ENCODE assay signal across 2 fruit fly cellular contexts in the genomic region with DNA sequence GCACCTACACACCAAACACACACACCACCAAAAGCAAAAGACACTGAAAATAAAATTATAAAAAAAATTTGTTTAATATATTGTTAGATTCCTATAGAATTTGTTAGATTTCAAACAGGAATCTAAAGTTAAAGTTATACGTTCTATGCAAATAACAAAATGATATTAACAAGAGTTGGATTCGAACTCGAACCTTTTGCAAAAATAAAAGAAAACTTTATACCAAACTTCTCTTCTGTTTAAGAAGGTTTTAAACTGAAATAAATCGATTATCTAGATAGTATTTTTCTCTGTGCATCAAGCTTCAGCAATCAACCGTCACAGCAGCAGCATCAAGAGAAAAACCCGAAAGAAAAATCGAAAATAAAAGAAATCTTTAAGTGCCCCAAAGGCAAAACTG.
TF ChIP-seq lines count a peak whose summit lies in the region.

No protein-coding gene starts in this region.

TF ChIP-seq in whole organism, embryonic, 481 proteins besides CTCF, POLR2A, EP300 and RAD21 (continued from another document and continues in another):
- TF ChIP-seq CG1024 (GFP tag; IDR thresholded peaks at IDR 0.05; lab: Robert Waterston, UW) (no peak), Six4 (GFP tag; optimal IDR thresholded peaks at IDR 0.05; lab: Kevin White, UChicago) (peak; percentile 6), CoRest (tag; optimal IDR thresholded peaks at IDR 0.05; lab: Kevin White, UChicago) (peak; percentile 46), CG15269 (tag; optimal IDR thresholded peaks at IDR 0.05; lab: Kevin White, UChicago) (peak; percentile 23), CG4424 (GFP tag; optimal IDR thresholded peaks at IDR 0.05; lab: Kevin White, UChicago) (peak; percentile 30), Asciz (GFP tag; optimal IDR thresholded peaks at IDR 0.05; lab: Kevin White, UChicago) (peak; percentile 49), D (optimal IDR thresholded peaks at IDR 0.05; lab: Kevin White, UChicago) (no peak), D (GFP tag; optimal IDR thresholded peaks at IDR 0.05; lab: Kevin White, UChicago) (peak; percentile 23), nmo (GFP tag; optimal IDR thresholded peaks at IDR 0.05; lab: Kevin White, UChicago) (peak; percentile 50), ash1 (GFP tag; optimal IDR thresholded peaks at IDR 0.05; lab: Kevin White, UChicago) (no peak), Med (GFP tag; lab: Kevin White, UChicago) (peak; percentile 4), Awh (GFP tag; IDR thresholded peaks at IDR 0.05; lab: Robert Waterston, UW) (no peak), Sox102F (GFP tag; optimal IDR thresholded peaks at IDR 0.05; lab: Kevin White, UChicago) (peak; percentile 72), CG11504 (tag; optimal IDR thresholded peaks at IDR 0.05; lab: Kevin White, UChicago) (peak; percentile 73), sc (optimal IDR thresholded peaks at IDR 0.05; lab: Kevin White, UChicago) (no peak), sc (GFP tag; optimal IDR thresholded peaks at IDR 0.05; lab: Kevin White, UChicago) (peak; percentile 20), CG14710 (tag; optimal IDR thresholded peaks at IDR 0.05; lab: Kevin White, UChicago) (peak; percentile 42), dmrt99B (tag; optimal IDR thresholded peaks at IDR 0.05; lab: Kevin White, UChicago) (peak; percentile 70), PHDP (tag; optimal IDR thresholded peaks at IDR 0.05; lab: Kevin White, UChicago) (peak; percentile 14), psq (GFP tag; optimal IDR thresholded peaks at IDR 0.05; lab: Kevin White, UChicago) (no peak), Dll (GFP tag; IDR thresholded peaks at IDR 0.05; lab: Robert Waterston, UW; ENCODE audit: partially characterized antibody) (no peak), CG34376 (GFP tag; optimal IDR thresholded peaks at IDR 0.05; lab: Kevin White, UChicago) (no peak), lola (GFP tag; optimal IDR thresholded peaks at IDR 0.05; lab: Kevin White, UChicago) (peak in 1 of 3 experiments; percentile 16), CG12391 (tag; optimal IDR thresholded peaks at IDR 0.05; lab: Kevin White, UChicago) (peak; percentile 50), CG16863 (GFP tag; optimal IDR thresholded peaks at IDR 0.05; lab: Kevin White, UChicago) (peak; percentile 5), dati (GFP tag; IDR thresholded peaks at IDR 0.05; lab: Robert Waterston, UW) (no peak), CG9797 (GFP tag; optimal IDR thresholded peaks at IDR 0.05; lab: Kevin White, UChicago) (no peak), Ptx1 (GFP tag; IDR thresholded peaks at IDR 0.05; lab: Robert Waterston, UW) (0 out of 2 replicates have a peak, but pooled peaks have one; percentile 28), CG10366 (GFP tag; IDR thresholded peaks at IDR 0.05; lab: Robert Waterston, UW) (no peak), Xbp1 (GFP tag; optimal IDR thresholded peaks at IDR 0.05; lab: Kevin White, UChicago) (peak; percentile 5), Abd-B (GFP tag; optimal IDR thresholded peaks at IDR 0.05; lab: Kevin White, UChicago) (peak; percentile 8), sens (GFP tag; lab: Kevin White, UChicago) (peak; percentile 83), CG13775 (GFP tag; optimal IDR thresholded peaks at IDR 0.05; lab: Kevin White, UChicago) (peak; percentile 13), Fer1 (GFP tag; optimal IDR thresholded peaks at IDR 0.05; lab: Kevin White, UChicago) (peak; percentile 29), trem (tag; optimal IDR thresholded peaks at IDR 0.05; lab: Kevin White, UChicago) (peak; percentile 9), nerfin-1 (tag; optimal IDR thresholded peaks at IDR 0.05; lab: Kevin White, UChicago) (peak; percentile 6), CG10979 (tag; optimal IDR thresholded peaks at IDR 0.05; lab: Kevin White, UChicago) (peak; percentile 59), Sox100B (GFP tag; optimal IDR thresholded peaks at IDR 0.05; lab: Kevin White, UChicago) (peak; percentile 66), CG10267 (tag; optimal IDR thresholded peaks at IDR 0.05; lab: Kevin White, UChicago) (peak; percentile 26), cwo (GFP tag; optimal IDR thresholded peaks at IDR 0.05; lab: Kevin White, UChicago) (no peak), CG18262 (tag; optimal IDR thresholded peaks at IDR 0.05; lab: Kevin White, UChicago) (peak; percentile 68), tap (tag; optimal IDR thresholded peaks at IDR 0.05; lab: Kevin White, UChicago) (peak; percentile 41), dmrt11E (tag; optimal IDR thresholded peaks at IDR 0.05; lab: Kevin White, UChicago) (peak; percentile 49), CG31441 (GFP tag; IDR thresholded peaks at IDR 0.05; lab: Robert Waterston, UW) (peak; percentile 67), org-1 (GFP tag; optimal IDR thresholded peaks at IDR 0.05; lab: Kevin White, UChicago) (peak; percentile 7), grau (tag; optimal IDR thresholded peaks at IDR 0.05; lab: Kevin White, UChicago) (peak; percentile 49), Hr51 (GFP tag; optimal IDR thresholded peaks at IDR 0.05; lab: Kevin White, UChicago) (peak in 1 of 2 experiments; percentile 66), jumu (GFP tag; optimal IDR thresholded peaks at IDR 0.05; lab: Kevin White, UChicago) (no peak), CG18599 (GFP tag; optimal IDR thresholded peaks at IDR 0.05; lab: Kevin White, UChicago) (peak; percentile 10), Ssrp (tag; optimal IDR thresholded peaks at IDR 0.05; lab: Kevin White, UChicago) (peak; percentile 44), prd (optimal IDR thresholded peaks at IDR 0.05; lab: Kevin White, UChicago) (no peak), prd (GFP tag; IDR thresholded peaks at IDR 0.05; lab: Robert Waterston, UW) (peak; percentile 35; the same call in 1 of the 3 replicates), CG17829 (tag; optimal IDR thresholded peaks at IDR 0.05; lab: Kevin White, UChicago) (peak; percentile 40), fd96Cb (tag; optimal IDR thresholded peaks at IDR 0.05; lab: Kevin White, UChicago) (peak; percentile 45), zf30C (GFP tag; optimal IDR thresholded peaks at IDR 0.05; lab: Kevin White, UChicago) (no peak), Drgx (GFP tag; IDR thresholded peaks at IDR 0.05; lab: Robert Waterston, UW) (peak; percentile 55; the same call in 1 of the 2 replicates), NfI (GFP tag; optimal IDR thresholded peaks at IDR 0.05; lab: Kevin White, UChicago) (no peak), gsb-n (tag; optimal IDR thresholded peaks at IDR 0.05; lab: Kevin White, UChicago) (no peak), Eip74EF (GFP tag; optimal IDR thresholded peaks at IDR 0.05; lab: Kevin White, UChicago) (peak in 1 of 2 experiments; percentile 2), hkb (optimal IDR thresholded peaks at IDR 0.05; lab: Kevin White, UChicago) (no peak), hkb (GFP tag; IDR thresholded peaks at IDR 0.05; lab: Robert Waterston, UW) (peak; percentile 42; the same call in 1 of the 2 replicates), Pdp1 (GFP tag; optimal IDR thresholded peaks at IDR 0.05; lab: Kevin White, UChicago) (no peak), CG17359 (tag; optimal IDR thresholded peaks at IDR 0.05; lab: Kevin White, UChicago) (peak; percentile 64), phol (tag; optimal IDR thresholded peaks at IDR 0.05; lab: Kevin White, UChicago) (peak; percentile 63)

TF ChIP-seq in whole organism, prepupa, 60 proteins besides CTCF, POLR2A, EP300 and RAD21 (continued from another document):
- TF ChIP-seq Lpt (GFP tag; optimal IDR thresholded peaks at IDR 0.05; lab: Kevin White, UChicago) = peak; percentile 62
- no peak for TF ChIP-seq Blimp-1 (GFP tag; optimal IDR thresholded peaks at IDR 0.05; lab: Kevin White, UChicago)
- peak; percentile 50 to 60 for TF ChIP-seq ss (GFP tag; optimal IDR thresholded peaks at IDR 0.05; lab: Kevin White, UChicago)
- no peak for TF ChIP-seq dsx (GFP tag; optimal IDR thresholded peaks at IDR 0.05; lab: Kevin White, UChicago; ENCODE audit: poor library complexity, severe bottlenecking)
- TF ChIP-seq Met (GFP tag; optimal IDR thresholded peaks at IDR 0.05; lab: Kevin White, UChicago) = peak; percentile 26
- TF ChIP-seq Hr39 (GFP tag; optimal IDR thresholded peaks at IDR 0.05; lab: Kevin White, UChicago) = no peak
- TF ChIP-seq CG1621 (tag; optimal IDR thresholded peaks at IDR 0.05; lab: Kevin White, UChicago) = no peak
- TF ChIP-seq CG11902 (GFP tag; optimal IDR thresholded peaks at IDR 0.05; lab: Kevin White, UChicago) = peak; percentile 1
- peak; percentile 82 for TF ChIP-seq CG8119 (GFP tag; IDR thresholded peaks at IDR 0.05; lab: Robert Waterston, UW)
- no peak for TF ChIP-seq fkh (GFP tag; optimal IDR thresholded peaks at IDR 0.05; lab: Kevin White, UChicago)
- no peak for TF ChIP-seq fd85E (GFP tag; optimal IDR thresholded peaks at IDR 0.05; lab: Kevin White, UChicago)
- TF ChIP-seq Eip93F (GFP tag; optimal IDR thresholded peaks at IDR 0.05; lab: Kevin White, UChicago) = no peak
- TF ChIP-seq net (GFP tag; optimal IDR thresholded peaks at IDR 0.05; lab: Kevin White, UChicago) = peak; percentile 58
- peak; percentile 78 for TF ChIP-seq Hr4 (GFP tag; optimal IDR thresholded peaks at IDR 0.05; lab: Kevin White, UChicago)
- TF ChIP-seq CG10669 (GFP tag; optimal IDR thresholded peaks at IDR 0.05; lab: Kevin White, UChicago) = peak; percentile 48
- peak; percentile 56 for TF ChIP-seq CG3919 (GFP tag; optimal IDR thresholded peaks at IDR 0.05; lab: Kevin White, UChicago)
- peak; percentile 59 for TF ChIP-seq Ets96B (tag; optimal IDR thresholded peaks at IDR 0.05; lab: Kevin White, UChicago)
- TF ChIP-seq Ets21C (GFP tag; optimal IDR thresholded peaks at IDR 0.05; lab: Kevin White, UChicago) = no peak
- peak; percentile 5 for TF ChIP-seq Smox (GFP tag; optimal IDR thresholded peaks at IDR 0.05; lab: Kevin White, UChicago)
- TF ChIP-seq CG9139 (GFP tag; optimal IDR thresholded peaks at IDR 0.05; lab: Kevin White, UChicago) = no peak
- TF ChIP-seq pdm3 (GFP tag; optimal IDR thresholded peaks at IDR 0.05; lab: Kevin White, UChicago) = peak; percentile 57
- peak; percentile 59 for TF ChIP-seq CG7368 (GFP tag; optimal IDR thresholded peaks at IDR 0.05; lab: Kevin White, UChicago)
- TF ChIP-seq topi (GFP tag; optimal IDR thresholded peaks at IDR 0.05; lab: Kevin White, UChicago) = peak; percentile 35
- TF ChIP-seq CG10631 (GFP tag; optimal IDR thresholded peaks at IDR 0.05; lab: Kevin White, UChicago) = peak; percentile 63
- TF ChIP-seq spab (GFP tag; optimal IDR thresholded peaks at IDR 0.05; lab: Kevin White, UChicago) = peak; percentile 44
- TF ChIP-seq lz (GFP tag; optimal IDR thresholded peaks at IDR 0.05; lab: Kevin White, UChicago) = peak; percentile 18
- TF ChIP-seq Eip75B (GFP tag; optimal IDR thresholded peaks at IDR 0.05; lab: Kevin White, UChicago) = peak; percentile 49
- TF ChIP-seq acj6 (GFP tag; optimal IDR thresholded peaks at IDR 0.05; lab: Kevin White, UChicago) = peak; percentile 55
- peak; percentile 82 for TF ChIP-seq CG15336 (GFP tag; IDR thresholded peaks at IDR 0.05; lab: Robert Waterston, UW)
- no peak for TF ChIP-seq vri (GFP tag; optimal IDR thresholded peaks at IDR 0.05; lab: Kevin White, UChicago)
- peak; percentile 32 for TF ChIP-seq esn (GFP tag; optimal IDR thresholded peaks at IDR 0.05; lab: Kevin White, UChicago)
- TF ChIP-seq CG16779 (tag; optimal IDR thresholded peaks at IDR 0.05; lab: Kevin White, UChicago) = peak; percentile 58
- TF ChIP-seq CG4318 (GFP tag; optimal IDR thresholded peaks at IDR 0.05; lab: Kevin White, UChicago) = peak; percentile 71
- TF ChIP-seq CG31627 (GFP tag; optimal IDR thresholded peaks at IDR 0.05; lab: Kevin White, UChicago) = no peak
- TF ChIP-seq OdsH (GFP tag; optimal IDR thresholded peaks at IDR 0.05; lab: Kevin White, UChicago) = peak; percentile 67
- peak; percentile 35 for TF ChIP-seq CG11762 (GFP tag; optimal IDR thresholded peaks at IDR 0.05; lab: Kevin White, UChicago; ENCODE audit: insufficient read depth)
- TF ChIP-seq CG34406 (GFP tag; optimal IDR thresholded peaks at IDR 0.05; lab: Kevin White, UChicago) = peak; percentile 38
- peak; percentile 88 for TF ChIP-seq CG32006 (GFP tag; optimal IDR thresholded peaks at IDR 0.05; lab: Kevin White, UChicago)
